Worm (Caenorhabditis elegans): ENCODE data around the gene phf-33.

DNA sequence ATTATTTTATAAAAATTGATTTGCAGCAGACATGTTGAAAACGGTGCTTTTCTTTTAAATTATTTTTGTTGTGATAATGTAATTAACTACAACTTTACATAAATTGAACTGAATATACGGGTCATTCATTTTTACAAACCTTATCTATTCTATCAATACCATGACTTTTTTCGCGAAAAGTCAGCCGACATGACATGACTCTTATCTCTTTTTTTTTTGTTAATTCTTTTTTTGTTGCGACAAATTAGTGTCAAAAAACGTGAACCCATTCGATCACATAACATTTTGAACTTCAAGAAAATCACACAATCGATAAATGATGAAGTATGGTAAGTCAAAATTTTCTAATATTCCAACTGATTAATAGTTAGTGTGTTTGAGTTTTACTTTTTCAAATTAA, 49.3 kb upstream of the phf-33 start, which contains the start of gene sir-2.2:
- TF ChIP-seq mxl-1 (tag; optimal IDR thresholded peaks at IDR 0.05) (no peak), ztf-25 (GFP tag; IDR thresholded peaks at IDR 0.05) (no peak), rpc-1 (optimal IDR thresholded peaks at IDR 0.05) (no peak), rpc-1 (tag; optimal IDR thresholded peaks at IDR 0.05) (no peak), B0035.1 (tag; optimal IDR thresholded peaks at IDR 0.05) (no peak), madf-6 (GFP tag; IDR thresholded peaks at IDR 0.05) (no peak), F49E8.2 (tag; optimal IDR thresholded peaks at IDR 0.05; ENCODE audit: insufficient read depth) (no peak), rcor-1 (GFP tag; IDR thresholded peaks at IDR 0.05) (no peak)
